Fruit fly (Drosophila melanogaster) whole organism, wandering third instar larva: ENCODE results near the gene CG14427.

Experiments used
- Abd-B ChIP-seq: fragments of >200 bp; optimal IDR thresholded peaks from 2 replicates; lab custom pipeline; 2017; ENCODE audit warnings: missing biosample characterization, missing genetic modification characterization
- CrebA ChIP-seq: fragments of 200-800 bp; sonication (Bioruptor generic); optimal IDR thresholded peaks from 2 replicates; lab custom pipeline; 2016; ENCODE audit warnings: missing biosample characterization, mild to moderate bottlenecking, missing genetic modification characterization, borderline replicate concordance
- Dfd ChIP-seq: fragments of >200 bp; optimal IDR thresholded peaks from 2 replicates; lab custom pipeline; 2017; ENCODE audit warnings: missing biosample characterization, missing genetic modification characterization
- Dif ChIP-seq: fragments of 200-275, 200-300 bp; sonication (Bioruptor generic); optimal IDR thresholded peaks from 2 replicates; lab custom pipeline; 2018; ENCODE audit warnings: missing biosample characterization, missing genetic modification characterization; ENCODE audit not compliant: partially characterized antibody
- GATAd ChIP-seq: sonication (Bioruptor generic); optimal IDR thresholded peaks from 2 replicates; lab custom pipeline; 2016; ENCODE audit warnings: missing biosample characterization, missing genetic modification characterization
- HLH106 ChIP-seq: fragments of 200-800 bp; optimal IDR thresholded peaks from 3 replicates; lab custom pipeline; 2019; ENCODE audit warnings: missing biosample characterization, mild to moderate bottlenecking, missing genetic modification characterization, moderate library complexity
- Hr78 ChIP-seq: fragments of >200 bp; optimal IDR thresholded peaks from 2 replicates; lab custom pipeline; 2017; ENCODE audit warnings: missing biosample characterization, missing genetic modification characterization
- Jra ChIP-seq: sonication (Bioruptor generic); optimal IDR thresholded peaks from 2 replicates; lab custom pipeline; 2016; ENCODE audit warnings: missing biosample characterization, missing genetic modification characterization
- Mio ChIP-seq: sonication (Bioruptor generic); optimal IDR thresholded peaks from 2 replicates; lab custom pipeline; 2016; ENCODE audit warnings: missing biosample characterization, missing genetic modification characterization
- Myc ChIP-seq: fragments of >200 bp; optimal IDR thresholded peaks from 2 replicates; lab custom pipeline; 2017
- Rel ChIP-seq, 2 experiments: fragments of 200-800 bp; sonication (Bioruptor generic) in 1 of 2; optimal IDR thresholded peaks; 2 replicates in 1 of 2; 3 replicates in 1 of 2; lab custom pipeline; 2016 to 2019; ENCODE audit warnings: mild to moderate bottlenecking in 2 of 2, missing biosample characterization in 2 of 2, missing genetic modification characterization in 2 of 2, moderate library complexity in 1 of 2
- Sp1 ChIP-seq: fragments of 200-800 bp; sonication (Bioruptor generic); optimal IDR thresholded peaks from 3 replicates; lab custom pipeline; 2019; ENCODE audit warnings: missing biosample characterization, mild to moderate bottlenecking, missing genetic modification characterization, moderate library complexity
- Vsx2 ChIP-seq: fragments of 200-300, 225-300 bp; sonication (Bioruptor generic); optimal IDR thresholded peaks from 2 replicates; lab custom pipeline; 2018; ENCODE audit warnings: missing biosample characterization, missing genetic modification characterization; ENCODE audit not compliant: partially characterized antibody
- br ChIP-seq: fragments of 200-800 bp; sonication (Bioruptor generic); optimal IDR thresholded peaks from 2 replicates; lab custom pipeline; 2016; ENCODE audit warnings: missing biosample characterization, missing genetic modification characterization
- brk ChIP-seq: fragments of 200-800 bp; sonication (Bioruptor generic); optimal IDR thresholded peaks from 2 replicates; lab custom pipeline; 2016; ENCODE audit warnings: missing biosample characterization, mild to moderate bottlenecking, missing genetic modification characterization
- dl ChIP-seq, 2 experiments: fragments of 175-275, 200-275 bp in 1 of 2; fragments of 200-275 bp in 1 of 2; sonication (Bioruptor generic); optimal IDR thresholded peaks; lab custom pipeline; 2018; ENCODE audit warnings: mild to moderate bottlenecking in 2 of 2, missing biosample characterization in 2 of 2, missing genetic modification characterization in 2 of 2, moderate library complexity in 2 of 2; ENCODE audit not compliant: partially characterized antibody in 2 of 2, insufficient read depth in 1 of 2
- ey ChIP-seq: fragments of 200-800 bp; sonication (Bioruptor generic); optimal IDR thresholded peaks from 2 replicates; lab custom pipeline; 2016; ENCODE audit warnings: missing biosample characterization, missing genetic modification characterization
- foxo ChIP-seq, 2 experiments: fragments of 200-800 bp; sonication (Bioruptor generic); optimal IDR thresholded peaks; 2 replicates in 1 of 2; 3 replicates in 1 of 2; lab custom pipeline; 2016 to 2017; ENCODE audit warnings: missing biosample characterization in 2 of 2, missing genetic modification characterization in 2 of 2
- fru ChIP-seq: fragments of 200-800 bp; sonication (Bioruptor generic); optimal IDR thresholded peaks from 3 replicates; lab custom pipeline; 2016; ENCODE audit warnings: missing biosample characterization, mild to moderate bottlenecking, missing genetic modification characterization
- jim ChIP-seq: fragments of 175-275, 200-325 bp; sonication (Bioruptor generic); optimal IDR thresholded peaks from 2 replicates; lab custom pipeline; 2016; ENCODE audit warnings: missing biosample characterization, mild to moderate bottlenecking, missing genetic modification characterization
- lola ChIP-seq: fragments of >200 bp; optimal IDR thresholded peaks from 2 replicates; lab custom pipeline; 2017; ENCODE audit warnings: missing biosample characterization, missing genetic modification characterization
- pan ChIP-seq: fragments of >200 bp; optimal IDR thresholded peaks from 2 replicates; lab custom pipeline; 2017
- rgr ChIP-seq: fragments of 200-800 bp; sonication (Bioruptor generic); optimal IDR thresholded peaks from 3 replicates; lab custom pipeline; 2016; ENCODE audit warnings: missing biosample characterization, mild to moderate bottlenecking, missing genetic modification characterization
- sage ChIP-seq: fragments of 200-800 bp; sonication (Bioruptor generic); optimal IDR thresholded peaks from 2 replicates; lab custom pipeline; 2016; ENCODE audit warnings: missing biosample characterization, mild to moderate bottlenecking, missing genetic modification characterization
- sv ChIP-seq: fragments of 200-800 bp; sonication (Bioruptor generic); optimal IDR thresholded peaks from 3 replicates; lab custom pipeline; 2016; ENCODE audit warnings: missing biosample characterization, missing genetic modification characterization
- woc ChIP-seq: sonication (Bioruptor generic); optimal IDR thresholded peaks from 2 replicates; lab custom pipeline; 2016; ENCODE audit warnings: missing biosample characterization, mild to moderate bottlenecking, missing genetic modification characterization

The CG14427 gene

DNA sequence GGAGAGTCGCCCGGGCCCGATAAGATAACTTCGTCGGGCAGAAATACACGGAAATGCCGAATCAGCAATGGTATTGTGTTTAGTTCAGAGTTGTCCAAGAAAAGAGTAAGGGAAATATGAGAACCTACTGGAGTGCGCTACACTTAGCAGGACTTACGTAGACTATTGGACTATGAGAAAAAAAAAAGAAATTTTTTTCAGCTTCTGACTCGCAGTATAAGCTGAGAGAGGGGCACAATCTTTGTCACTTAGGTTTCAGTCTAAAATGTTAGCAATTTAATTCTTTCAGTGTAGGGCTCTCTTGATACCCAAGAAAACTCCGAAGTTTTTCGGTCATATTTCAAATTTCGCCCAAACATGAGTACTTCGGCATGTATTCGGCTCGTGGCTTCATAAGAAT is 46.6 kb upstream of the CG14427 start (continued):
- peak; percentile 82 for TF ChIP-seq fru (GFP tag; lab: Kevin White, UChicago)
- peak; percentile 88 for TF ChIP-seq br
- peak; percentile 65 for TF ChIP-seq brk (GFP tag; lab: Kevin White, UChicago)
- TF ChIP-seq Sp1 (GFP tag; lab: Kevin White, UChicago): peak; percentile 87
- TF ChIP-seq jim (GFP tag; lab: Kevin White, UChicago): no peak

DNA sequence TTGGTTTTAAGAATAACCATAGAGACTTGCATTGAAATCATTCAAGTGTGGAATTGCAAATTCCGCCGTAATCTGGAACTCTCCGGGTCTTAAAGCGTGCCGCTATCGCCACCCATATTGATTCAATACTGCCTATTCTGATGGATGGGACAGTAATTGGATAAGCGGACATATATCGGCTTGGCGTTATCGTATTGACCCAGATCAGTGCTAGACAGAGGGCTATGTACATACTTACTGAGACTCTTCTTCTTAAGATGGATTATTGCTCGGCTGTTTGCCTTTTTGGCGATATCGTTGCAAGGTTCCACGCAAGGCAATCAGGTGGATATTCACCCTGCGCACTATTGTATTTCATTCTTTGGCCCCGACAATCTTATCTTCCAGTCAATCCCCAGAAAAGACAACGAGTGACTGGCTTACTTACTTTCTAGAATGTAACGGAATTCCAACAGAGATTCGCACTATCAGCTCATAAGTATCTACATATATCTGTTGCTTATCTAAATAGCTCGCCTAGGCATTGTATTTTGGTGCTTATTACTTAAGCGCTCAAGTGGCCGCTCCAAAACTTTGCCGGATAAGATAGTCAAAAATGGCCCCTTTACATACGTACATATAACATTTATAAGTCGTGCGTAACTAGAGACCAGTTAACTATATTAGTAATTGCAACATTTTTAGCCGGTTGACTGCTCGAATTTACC is 45.8 kb upstream of the CG14427 start:
- TF ChIP-seq ey (GFP tag; lab: Kevin White, UChicago): no peak
- no peak for TF ChIP-seq Hr78 (GFP tag; lab: Kevin White, UChicago)
- no peak for TF ChIP-seq brk (GFP tag; lab: Kevin White, UChicago)
- no peak for TF ChIP-seq sv (GFP tag; lab: Kevin White, UChicago)
- no peak for TF ChIP-seq lola
- TF ChIP-seq Vsx2 (GFP tag; lab: Kevin White, UChicago): no peak
- TF ChIP-seq Dfd (GFP tag; lab: Kevin White, UChicago): no peak
- TF ChIP-seq HLH106: no peak
- TF ChIP-seq Abd-B (GFP tag; lab: Kevin White, UChicago): no peak
- no peak for TF ChIP-seq foxo (GFP tag; optimal IDR thresholded peaks at IDR 0.05; lab: Kevin White, UChicago)
- no peak for TF ChIP-seq Dif (GFP tag; lab: Kevin White, UChicago)
- TF ChIP-seq Mio: no peak
- no peak for TF ChIP-seq pan (lab: Kevin White, UChicago)
- TF ChIP-seq dl (GFP tag; optimal IDR thresholded peaks at IDR 0.05; lab: Kevin White, UChicago; ENCODE audit: insufficient read depth in 1 of 2, partially characterized antibody in 2 of 2): no peak
- TF ChIP-seq, all 38 proteins: peak for 0

DNA sequence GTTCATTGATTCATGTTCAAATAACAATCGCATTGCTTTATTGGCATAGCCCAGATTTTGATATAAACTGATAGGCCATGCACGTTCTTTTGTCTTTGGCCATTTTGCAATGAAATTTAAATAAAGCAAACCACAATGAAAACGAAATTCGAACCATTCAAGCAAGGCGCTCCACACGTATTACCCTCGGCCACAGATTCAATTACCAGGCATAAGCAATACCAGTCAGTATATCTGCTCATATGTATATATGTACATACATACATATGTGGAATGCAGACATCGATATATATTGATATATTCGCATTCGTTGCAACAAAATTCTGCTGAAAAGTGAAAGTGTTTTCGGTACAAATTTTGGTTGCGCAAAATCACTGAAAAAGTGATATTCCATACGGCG is 45.1 kb upstream of the CG14427 start:
- TF ChIP-seq ey (GFP tag; lab: Kevin White, UChicago): no peak
- no peak for TF ChIP-seq rgr (GFP tag; lab: Kevin White, UChicago)
- TF ChIP-seq Mio: no peak
- TF ChIP-seq br: no peak
- no peak for TF ChIP-seq woc (GFP tag; lab: Kevin White, UChicago)
- TF ChIP-seq Rel (GFP tag; optimal IDR thresholded peaks at IDR 0.05; lab: Kevin White, UChicago): no peak
- TF ChIP-seq Rel (tag; optimal IDR thresholded peaks at IDR 0.05; lab: Kevin White, UChicago): no peak
- TF ChIP-seq Myc (lab: Kevin White, UChicago): no peak
- no peak for TF ChIP-seq sage (GFP tag; lab: Kevin White, UChicago)
- TF ChIP-seq Hr78 (GFP tag; lab: Kevin White, UChicago): no peak
- TF ChIP-seq pan (lab: Kevin White, UChicago): no peak
- TF ChIP-seq Abd-B (GFP tag; lab: Kevin White, UChicago): no peak
- no peak for TF ChIP-seq HLH106
- no peak for TF ChIP-seq GATAd (GFP tag; lab: Kevin White, UChicago)

- TF ChIP-seq Rel (GFP tag; optimal IDR thresholded peaks at IDR 0.05; lab: Kevin White, UChicago) (no peak), Rel (tag; optimal IDR thresholded peaks at IDR 0.05; lab: Kevin White, UChicago) (peak; percentile 42), Jra (no peak), ey (GFP tag; lab: Kevin White, UChicago) (no peak), CrebA (GFP tag; lab: Kevin White, UChicago) (no peak)
These were observed 44.3 kb upstream of the CG14427 start for dm6 chrX:6996130-6996529.

dm6 chrX:6996965-6997652 is 43.3 kb upstream of the CG14427 start:
- TF ChIP-seq jim (GFP tag; lab: Kevin White, UChicago): no peak
- TF ChIP-seq ey (GFP tag; lab: Kevin White, UChicago): no peak
